Worm (Caenorhabditis elegans) whole organism, midembryonic: ENCODE results near the gene snx-6.
A peak's percentile ranks its signal among the peaks of the same experiment; 100 is the strongest.

ENCODE experiments used
- T22C8.4 ChIP-seq: fragments of 200-800 bp; sonication (Bioruptor generic); IDR thresholded peaks from 2 replicates; pipeline ENCODE4 v1.3.6; 2022; ENCODE audit warnings: missing genetic modification characterization, missing compliant biosample characterization
- cog-1 ChIP-seq: sonication (generic microtip); optimal IDR thresholded peaks from 2 replicates; lab custom pipeline; 2016; ENCODE audit warnings: missing genetic modification characterization, missing compliant biosample characterization
- flt-1 ChIP-seq: fragments of 200-800 bp; sonication (Bioruptor generic); IDR thresholded peaks from 2 replicates; pipeline ENCODE4 v1.3.6; 2022; ENCODE audit warnings: missing genetic modification characterization, missing compliant biosample characterization
- klf-2 ChIP-seq: fragments of 200-800 bp; sonication (Bioruptor generic); conservative IDR thresholded peaks from 2 replicates; pipeline ENCODE4 v1.3.6; 2022; ENCODE audit warnings: missing genetic modification reagents, missing genetic modification characterization, missing compliant biosample characterization
- med-1 ChIP-seq: sonication (generic microtip); optimal IDR thresholded peaks from 2 replicates; lab custom pipeline; 2017; ENCODE audit warnings: missing genetic modification characterization, mild to moderate bottlenecking, missing compliant biosample characterization, antibody characterized with exemption, missing genetic modification reagents; ENCODE audit not compliant: insufficient read depth
- ref-1 ChIP-seq: fragments of 200-800 bp; sonication (Bioruptor generic); conservative IDR thresholded peaks from 2 replicates; pipeline ENCODE4 v1.3.6; 2022; ENCODE audit warnings: missing genetic modification reagents, missing genetic modification characterization, missing compliant biosample characterization
- tab-1 ChIP-seq: fragments of 200-800 bp; sonication (Bioruptor generic); IDR thresholded peaks from 2 replicates; pipeline ENCODE4 v1.3.6; 2022; ENCODE audit warnings: missing genetic modification characterization, missing compliant biosample characterization
- ztf-23 ChIP-seq: fragments of 200-800 bp; sonication (Bioruptor generic); IDR thresholded peaks from 2 replicates; pipeline ENCODE4 v1.3.6; 2022; ENCODE audit warnings: missing genetic modification reagents, missing genetic modification characterization, missing compliant biosample characterization
- ztf-29 ChIP-seq: fragments of 200-800 bp; sonication (Bioruptor generic); IDR thresholded peaks from 2 replicates; pipeline ENCODE4 v1.3.6; 2022; ENCODE audit warnings: missing genetic modification reagents, missing genetic modification characterization, missing compliant biosample characterization

snx-6 gene

DNA sequence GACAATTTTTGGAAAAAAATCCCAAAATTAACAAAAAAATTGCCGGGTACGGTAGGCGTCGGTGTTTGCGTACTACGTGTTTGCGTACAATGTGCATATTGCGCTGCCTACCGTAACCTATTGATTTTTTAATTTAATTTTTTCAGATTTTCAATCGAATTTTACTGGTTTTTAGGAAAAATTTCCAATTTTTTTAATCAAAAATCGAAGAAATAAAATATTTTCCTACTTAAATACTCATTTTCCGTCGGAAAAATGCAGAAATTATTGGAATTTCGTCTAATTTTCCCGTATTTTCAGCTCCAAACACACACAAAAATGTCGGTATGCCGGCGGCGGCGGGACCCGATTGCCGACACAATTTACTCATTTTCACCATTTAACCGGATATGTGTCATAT is 6.1 kb upstream of the snx-6 start, which contains the start of gene Y59A8B.21:
Gene Y59A8B.21 (plus strand): TSS at position 301 of the 400 bp plus-strand sequence.
- TF ChIP-seq klf-2 (no peak), ztf-23 (GFP tag; lab: Robert Waterston, UW) (no peak), flt-1 (GFP tag; lab: Robert Waterston, UW) (no peak), T22C8.4 (no peak), cog-1 (tag; lab: Kevin White, UChicago) (no peak), tab-1 (GFP tag; lab: Robert Waterston, UW) (no peak), ref-1 (GFP tag; lab: Robert Waterston, UW) (no peak)

DNA sequence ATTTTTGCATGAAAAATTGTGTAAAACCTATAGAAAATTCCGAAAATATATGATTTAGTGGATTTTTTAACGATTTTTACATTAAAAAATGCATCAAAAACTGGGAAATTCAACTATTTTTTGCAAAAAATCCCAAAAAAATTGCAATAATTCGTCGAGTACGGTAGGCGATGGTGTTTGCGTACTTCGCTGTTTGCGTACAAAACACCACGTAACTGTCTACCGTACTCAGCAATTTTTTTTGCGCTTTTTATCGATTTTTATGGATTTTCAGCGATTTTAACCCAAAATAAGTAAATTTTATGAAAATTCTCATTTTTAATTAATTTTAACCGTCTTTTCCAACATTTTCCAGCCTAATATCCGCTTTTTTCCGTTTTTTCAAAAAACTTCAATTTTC is 3.1 kb upstream of the snx-6 start:
- TF ChIP-seq ztf-29 (no peak), klf-2 (no peak), ref-1 (GFP tag; lab: Robert Waterston, UW) (no peak), T22C8.4 (no peak), ztf-23 (GFP tag; lab: Robert Waterston, UW) (no peak), flt-1 (GFP tag; lab: Robert Waterston, UW) (no peak), med-1 (GFP tag; lab: Kevin White, UChicago) (no peak), cog-1 (tag; lab: Kevin White, UChicago) (no peak), tab-1 (GFP tag; lab: Robert Waterston, UW) (no peak)

DNA sequence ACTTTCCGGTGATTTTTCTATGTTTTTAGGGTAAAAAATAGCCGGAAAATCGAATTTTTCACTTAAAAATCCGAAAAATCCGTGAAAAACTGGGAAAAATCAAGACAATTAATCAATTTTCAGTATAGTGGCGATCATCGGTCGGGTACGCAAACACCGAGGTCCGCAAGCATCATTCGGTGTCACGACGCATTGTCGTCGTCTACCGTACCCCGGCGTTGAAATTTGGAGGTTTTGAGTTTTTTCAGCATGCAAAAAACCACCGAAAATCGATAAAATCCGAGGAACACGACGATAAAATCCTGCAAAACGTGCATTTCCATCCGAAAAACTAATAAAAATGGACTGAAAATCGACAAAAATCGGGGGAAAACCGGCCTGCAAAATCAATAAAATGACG is 1.9 kb upstream of the snx-6 start:
- TF ChIP-seq klf-2 (no peak), ref-1 (GFP tag; lab: Robert Waterston, UW) (no peak), ztf-23 (GFP tag; lab: Robert Waterston, UW) (no peak), cog-1 (tag; lab: Kevin White, UChicago) (no peak), med-1 (GFP tag; lab: Kevin White, UChicago) (no peak), T22C8.4 (no peak), ztf-29 (no peak), tab-1 (GFP tag; lab: Robert Waterston, UW) (no peak), flt-1 (GFP tag; lab: Robert Waterston, UW) (no peak)

DNA sequence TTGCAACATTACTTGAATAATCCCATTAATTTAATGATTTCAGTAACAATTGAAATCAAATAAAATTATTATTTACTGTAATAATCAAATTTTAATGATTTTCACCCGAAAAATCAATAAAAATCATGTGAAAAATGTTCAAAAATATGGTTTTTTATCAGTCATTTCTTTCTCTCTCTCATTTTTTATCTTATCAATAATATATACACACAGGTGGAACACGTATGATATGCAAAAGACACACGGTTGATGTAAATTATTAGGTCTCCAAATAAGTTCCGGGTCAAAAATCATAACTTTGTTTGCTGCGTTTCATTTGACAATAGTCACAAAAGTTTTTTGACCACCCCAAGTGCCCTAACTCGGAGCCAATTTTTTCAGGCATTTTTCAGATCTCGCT is 1.7 kb downstream of the snx-6 start:
- TF ChIP-seq klf-2 (no peak), flt-1 (GFP tag; lab: Robert Waterston, UW) (no peak), T22C8.4 (no peak), ref-1 (GFP tag; lab: Robert Waterston, UW) (no peak), cog-1 (tag; lab: Kevin White, UChicago) (no peak), med-1 (GFP tag; lab: Kevin White, UChicago) (no peak), ztf-29 (no peak), tab-1 (GFP tag; lab: Robert Waterston, UW) (no peak), ztf-23 (GFP tag; lab: Robert Waterston, UW) (no peak)

DNA sequence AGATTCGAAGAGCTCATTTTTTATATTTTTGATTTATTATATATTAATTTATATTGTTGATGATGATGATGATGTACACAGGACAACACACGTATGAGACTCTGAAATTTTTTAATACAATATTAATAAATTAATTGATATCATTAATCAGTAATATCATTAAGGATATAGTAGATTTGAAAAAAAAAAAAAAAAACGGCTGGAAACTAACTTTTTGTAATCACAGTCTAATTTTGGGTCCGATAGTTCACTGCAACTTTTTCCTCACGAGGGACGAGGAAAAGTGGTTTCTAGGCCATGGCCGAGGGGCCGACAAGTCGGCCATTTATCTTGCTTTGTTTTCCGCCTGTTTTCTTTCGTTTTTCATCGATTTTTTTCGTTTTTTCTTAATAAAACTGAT is 13.1 kb downstream of the snx-6 start, which contains the start of gene gck-3:
Gene gck-3 (minus strand): TSS at position 101 of the 400 bp plus-strand sequence.
- TF ChIP-seq ztf-23 (GFP tag; lab: Robert Waterston, UW): no peak
- no peak for TF ChIP-seq ref-1 (GFP tag; lab: Robert Waterston, UW)
- no peak for TF ChIP-seq klf-2
- no peak for TF ChIP-seq tab-1 (GFP tag; lab: Robert Waterston, UW)
- TF ChIP-seq med-1 (GFP tag; lab: Kevin White, UChicago): no peak
- TF ChIP-seq ztf-29: no peak
- no peak for TF ChIP-seq cog-1 (tag; lab: Kevin White, UChicago)
- TF ChIP-seq T22C8.4: no peak
- no peak for TF ChIP-seq flt-1 (GFP tag; lab: Robert Waterston, UW)

DNA sequence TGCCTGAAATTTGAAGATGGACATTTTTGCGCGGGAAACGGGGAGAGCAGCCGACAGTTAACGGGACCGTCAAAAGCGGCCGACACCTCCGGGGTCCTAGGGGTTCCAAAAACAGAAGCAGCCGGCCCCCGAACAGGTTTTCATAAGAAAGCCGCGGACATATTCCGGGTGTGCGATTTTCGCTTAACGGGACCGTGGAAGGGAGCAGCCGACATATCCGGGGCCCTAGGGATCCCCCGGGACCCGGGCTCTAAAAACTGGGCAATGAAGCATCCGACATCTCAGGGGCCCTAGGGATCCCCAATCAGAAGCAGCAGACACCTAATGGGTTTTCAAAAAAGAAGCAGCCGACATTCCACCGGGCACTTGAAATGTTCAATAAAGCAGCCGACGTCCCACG is 17.4 kb downstream of the snx-6 start:
- TF ChIP-seq klf-2: no peak
- TF ChIP-seq med-1 (GFP tag; lab: Kevin White, UChicago): no peak
- no peak for TF ChIP-seq ztf-29
- TF ChIP-seq cog-1 (tag; lab: Kevin White, UChicago): no peak
- TF ChIP-seq tab-1 (GFP tag; lab: Robert Waterston, UW): no peak
- TF ChIP-seq T22C8.4: no peak
- TF ChIP-seq ref-1 (GFP tag; lab: Robert Waterston, UW): no peak
- no peak for TF ChIP-seq flt-1 (GFP tag; lab: Robert Waterston, UW)
- no peak for TF ChIP-seq ztf-23 (GFP tag; lab: Robert Waterston, UW)

DNA sequence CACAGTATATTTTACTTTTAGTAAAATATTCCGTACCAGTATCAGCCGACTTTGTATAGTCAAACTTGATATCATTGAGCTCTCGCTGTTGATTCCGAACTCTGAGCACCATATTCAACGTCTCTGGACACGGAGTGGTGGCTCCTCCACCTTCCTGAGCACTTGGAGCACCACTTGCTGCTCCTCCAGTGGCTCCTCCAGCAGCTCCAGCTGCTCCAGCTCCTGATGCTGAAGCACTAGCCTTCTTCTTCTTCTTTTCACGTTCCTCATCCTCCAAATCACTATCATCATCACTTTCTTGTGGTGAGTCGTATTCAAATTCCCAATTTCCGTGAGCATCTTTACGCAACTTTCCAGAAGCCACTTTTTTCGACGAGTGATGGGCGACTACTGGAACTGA is 23.8 kb downstream of the snx-6 start:
- TF ChIP-seq T22C8.4: no peak
- no peak for TF ChIP-seq tab-1 (GFP tag; lab: Robert Waterston, UW)
- no peak for TF ChIP-seq cog-1 (tag; lab: Kevin White, UChicago)
- no peak for TF ChIP-seq ref-1 (GFP tag; lab: Robert Waterston, UW)
- no peak for TF ChIP-seq flt-1 (GFP tag; lab: Robert Waterston, UW)
- no peak for TF ChIP-seq med-1 (GFP tag; lab: Kevin White, UChicago)
- TF ChIP-seq klf-2: no peak
- no peak for TF ChIP-seq ztf-29
- no peak for TF ChIP-seq ztf-23 (GFP tag; lab: Robert Waterston, UW)

DNA sequence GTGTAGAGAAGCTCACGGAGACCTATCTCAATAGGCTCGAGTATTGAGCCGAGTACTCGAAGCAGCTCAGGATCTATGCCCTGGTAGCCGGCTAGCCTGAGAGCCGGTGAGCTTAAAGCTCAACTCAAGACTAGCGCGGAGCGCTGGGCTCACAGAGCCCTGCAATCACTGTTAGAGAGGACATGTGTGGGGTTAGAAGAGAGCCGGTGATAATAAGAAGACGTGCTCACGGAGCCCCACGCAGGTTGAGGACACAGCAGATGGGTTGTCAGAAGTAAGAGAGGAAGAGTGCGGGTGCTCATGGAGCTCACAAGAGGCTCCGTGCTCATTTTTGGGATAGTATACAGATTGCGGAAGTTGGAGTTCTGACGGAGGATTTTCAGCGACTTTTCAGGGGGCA is 27.6 kb downstream of the snx-6 start:
- TF ChIP-seq klf-2: no peak
- TF ChIP-seq T22C8.4: no peak
- TF ChIP-seq ztf-29: no peak
- TF ChIP-seq flt-1 (GFP tag; lab: Robert Waterston, UW): no peak
- TF ChIP-seq cog-1 (tag; lab: Kevin White, UChicago): no peak
- TF ChIP-seq ztf-23 (GFP tag; lab: Robert Waterston, UW): no peak
- no peak for TF ChIP-seq tab-1 (GFP tag; lab: Robert Waterston, UW)
- TF ChIP-seq med-1 (GFP tag; lab: Kevin White, UChicago): no peak
- TF ChIP-seq ref-1 (GFP tag; lab: Robert Waterston, UW): no peak

DNA sequence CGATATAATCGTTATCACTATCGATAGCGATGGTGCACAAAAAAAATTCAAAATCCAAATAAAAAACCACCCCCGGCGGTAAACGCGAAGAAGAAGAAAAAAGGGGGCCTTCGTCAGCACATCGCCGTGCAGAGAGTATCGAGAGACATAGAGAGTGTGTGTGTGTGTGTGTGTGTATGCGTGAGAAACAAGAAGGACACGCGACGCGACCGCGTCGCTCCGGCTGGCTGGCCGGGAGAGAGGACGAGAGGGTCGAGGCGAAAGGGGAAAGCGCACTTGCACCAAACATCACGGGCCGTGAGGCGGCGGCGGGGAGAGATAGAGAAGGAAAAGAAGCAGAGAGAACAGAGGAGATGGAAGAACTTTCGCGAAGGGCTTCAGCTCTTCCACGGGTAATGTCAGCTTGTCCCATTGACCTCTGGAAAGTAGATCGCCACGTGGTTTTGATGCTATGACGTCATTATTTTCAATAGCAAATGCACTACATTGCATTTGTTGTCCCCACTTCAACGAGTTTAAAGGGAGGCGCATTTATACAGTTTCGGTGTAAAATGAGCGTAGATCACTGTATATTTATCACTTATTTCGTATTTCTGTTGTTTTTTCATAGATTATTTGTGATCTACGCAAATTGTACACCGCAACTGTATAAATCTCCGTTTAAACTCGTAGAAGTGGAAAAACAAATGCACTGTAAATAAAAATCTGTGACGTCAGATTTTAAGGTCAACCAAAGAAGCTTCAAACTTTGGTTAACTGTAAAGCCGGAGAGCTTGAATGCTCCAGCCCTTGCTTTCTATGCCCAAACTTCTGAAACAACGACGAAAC is 28.5 kb downstream of the snx-6 start, which contains the start of gene Y59A8B.24:
Gene Y59A8B.24 (plus strand): TSS at position 778 of the 828 bp plus-strand sequence.
- no peak for TF ChIP-seq T22C8.4
- no peak for TF ChIP-seq klf-2
- peak; percentile 95 for TF ChIP-seq cog-1 (tag; lab: Kevin White, UChicago)
- peak; percentile 89 for TF ChIP-seq ztf-29
- TF ChIP-seq ref-1 (GFP tag; lab: Robert Waterston, UW): no peak
- TF ChIP-seq ztf-23 (GFP tag; lab: Robert Waterston, UW): peak; percentile 69; the same call in 1 of the 2 replicates
- TF ChIP-seq med-1 (GFP tag; lab: Kevin White, UChicago): no peak
- peak; percentile 72; the same call in 1 of the 2 replicates for TF ChIP-seq flt-1 (GFP tag; lab: Robert Waterston, UW)
- no peak for TF ChIP-seq tab-1 (GFP tag; lab: Robert Waterston, UW)
